Worm (Caenorhabditis elegans): Measurements from ENCODE around the gene T08D10.5.

The T08D10.5 gene

ce11 chrX:11992778-11993177 lies 35.4 kb downstream of the T08D10.5 start:
- TF ChIP-seq nfya-1 (tag; optimal IDR thresholded peaks at IDR 0.05; ENCODE audit: insufficient read depth) (peak; percentile 47), ceh-28 (tag; optimal IDR thresholded peaks at IDR 0.05) (no peak)

ce11 chrX:11993327-11993726 lies 36.0 kb downstream of the T08D10.5 start:
- TF ChIP-seq ztf-4 (tag; optimal IDR thresholded peaks at IDR 0.05) (no peak), elt-2 (tag; optimal IDR thresholded peaks at IDR 0.05) (peak; percentile 12), tbx-2 (tag; optimal IDR thresholded peaks at IDR 0.05) (no peak)

DNA sequence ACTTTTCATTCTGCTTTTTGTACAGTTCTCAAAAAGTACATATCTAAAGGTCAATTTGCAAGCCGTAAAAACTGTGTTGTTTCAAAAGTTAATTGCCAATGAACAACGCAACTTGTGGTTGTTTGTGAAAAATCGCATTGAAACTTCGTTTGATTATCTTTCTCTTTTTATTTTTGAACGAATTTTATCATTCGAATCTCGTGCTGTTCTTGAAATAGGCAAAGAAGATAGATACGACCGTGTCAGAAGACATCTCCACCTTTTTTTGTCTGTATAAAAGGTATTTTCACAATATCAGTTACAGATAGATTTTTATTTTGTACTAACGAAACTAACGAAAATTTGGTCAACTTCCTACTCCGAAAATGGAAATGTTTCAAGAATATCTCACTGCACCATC lies 37.1 kb downstream of the T08D10.5 start, which contains the start of gene C49F5.7:
Gene C49F5.7 (plus strand): TSS at position 301 of the 400 bp plus-strand sequence.
- no peak for TF ChIP-seq fkh-10 (GFP tag; optimal IDR thresholded peaks at IDR 0.05)
- no peak for TF ChIP-seq fkh-2 (tag; optimal IDR thresholded peaks at IDR 0.05)
- TF ChIP-seq nhr-11 (tag; optimal IDR thresholded peaks at IDR 0.05), result no peak
- TF ChIP-seq aly-2 (tag; optimal IDR thresholded peaks at IDR 0.05), result no peak
- TF ChIP-seq nhr-12 (tag; optimal IDR thresholded peaks at IDR 0.05), result no peak
- no peak for TF ChIP-seq nhr-25 (tag; optimal IDR thresholded peaks at IDR 0.05)

DNA sequence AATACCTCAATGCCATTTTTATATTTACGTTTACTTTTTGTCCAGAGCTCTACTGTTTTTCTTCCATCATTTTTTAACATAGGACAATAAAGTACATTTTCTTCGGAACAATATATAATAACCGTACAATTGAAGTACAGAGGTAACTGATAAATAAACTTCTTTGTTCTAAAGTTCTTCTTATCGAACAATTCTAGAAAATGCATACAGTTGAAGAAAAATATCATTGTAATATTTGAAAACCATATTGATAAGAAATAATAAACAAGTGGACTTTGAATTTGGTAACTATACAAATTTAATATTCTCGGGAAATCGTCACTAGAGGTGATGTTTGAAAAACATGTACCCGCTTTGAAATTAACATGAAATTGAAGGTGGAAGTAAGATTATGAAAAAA lies 39.3 kb downstream of the T08D10.5 start:
- no peak for TF ChIP-seq eor-1 (tag; optimal IDR thresholded peaks at IDR 0.05)
- no peak for TF ChIP-seq ceh-28 (tag; optimal IDR thresholded peaks at IDR 0.05)
- TF ChIP-seq fos-1 (tag; optimal IDR thresholded peaks at IDR 0.05), result no peak
- TF ChIP-seq nhr-23 (tag; optimal IDR thresholded peaks at IDR 0.05), result no peak
- TF ChIP-seq elt-3 (tag; optimal IDR thresholded peaks at IDR 0.05), result no peak
- no peak for TF ChIP-seq nhr-237 (tag; optimal IDR thresholded peaks at IDR 0.05)
- TF ChIP-seq elt-2 (tag; optimal IDR thresholded peaks at IDR 0.05), result peak; percentile 32
- TF ChIP-seq nhr-76 (tag; optimal IDR thresholded peaks at IDR 0.05), result no peak
- no peak for TF ChIP-seq daf-12 (tag; optimal IDR thresholded peaks at IDR 0.05)
- TF ChIP-seq nhr-25 (tag; optimal IDR thresholded peaks at IDR 0.05), result no peak
- TF ChIP-seq pha-4 (tag; optimal IDR thresholded peaks at IDR 0.05), result peak; percentile 42
- peak; percentile 66 for TF ChIP-seq pqm-1 (tag; optimal IDR thresholded peaks at IDR 0.05)

- no peak for TF ChIP-seq ceh-9 (tag; optimal IDR thresholded peaks at IDR 0.05)
- TF ChIP-seq ama-1 (optimal IDR thresholded peaks at IDR 0.05), result no peak
- TF ChIP-seq pqm-1 (tag; optimal IDR thresholded peaks at IDR 0.05), result peak; percentile 36
- TF ChIP-seq fkh-10 (GFP tag; optimal IDR thresholded peaks at IDR 0.05), result no peak
- TF ChIP-seq nhr-76 (tag; optimal IDR thresholded peaks at IDR 0.05), result no peak
- no peak for TF ChIP-seq ztf-4 (tag; optimal IDR thresholded peaks at IDR 0.05)
- TF ChIP-seq nhr-28 (tag; optimal IDR thresholded peaks at IDR 0.05), result no peak
- TF ChIP-seq ceh-28 (tag; optimal IDR thresholded peaks at IDR 0.05), result no peak
- TF ChIP-seq aly-2 (tag; optimal IDR thresholded peaks at IDR 0.05), result no peak
- TF ChIP-seq lin-39 (tag; optimal IDR thresholded peaks at IDR 0.05), result no peak
- no peak for TF ChIP-seq hmg-11 (tag; optimal IDR thresholded peaks at IDR 0.05)
- peak; percentile 45 for TF ChIP-seq elt-2 (tag; optimal IDR thresholded peaks at IDR 0.05)
- TF ChIP-seq nhr-67 (tag; optimal IDR thresholded peaks at IDR 0.05), result no peak
- no peak for TF ChIP-seq elt-3 (tag; optimal IDR thresholded peaks at IDR 0.05)
- TF ChIP-seq elt-1 (tag; optimal IDR thresholded peaks at IDR 0.05), result no peak
- TF ChIP-seq snpc-4 (tag; optimal IDR thresholded peaks at IDR 0.05), result no peak
Observed at ce11 chrX:11999573-11999972, 42.2 kb downstream of the T08D10.5 start.

ce11 chrX:12001600-12001999 lies 44.3 kb downstream of the T08D10.5 start:
- TF ChIP-seq elt-2 (tag; optimal IDR thresholded peaks at IDR 0.05) (peak; percentile 67), ceh-9 (tag; optimal IDR thresholded peaks at IDR 0.05) (no peak), pqm-1 (tag; optimal IDR thresholded peaks at IDR 0.05) (peak; percentile 2), egl-5 (tag; optimal IDR thresholded peaks at IDR 0.05) (no peak)

DNA sequence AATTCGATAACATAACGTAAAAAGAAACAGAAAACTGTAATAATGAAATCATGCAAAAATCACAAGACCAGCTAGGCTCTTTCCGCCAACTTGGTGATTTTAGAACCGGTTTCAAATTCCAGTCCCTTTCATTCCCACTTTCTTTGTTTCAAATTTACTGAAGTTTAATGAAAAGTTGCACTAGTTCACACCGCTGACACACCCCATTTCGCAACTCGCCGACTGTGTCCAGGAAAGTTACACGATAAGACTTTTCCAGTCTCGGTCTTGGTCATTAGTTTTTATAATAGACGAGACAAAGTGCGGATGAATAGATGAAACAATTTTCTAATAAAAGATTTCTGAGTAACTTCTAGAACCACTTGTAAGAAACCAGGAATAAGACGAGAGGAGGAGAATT lies 46.6 kb downstream of the T08D10.5 start:
- TF ChIP-seq nhr-28 (tag; optimal IDR thresholded peaks at IDR 0.05) (no peak), elt-2 (tag; optimal IDR thresholded peaks at IDR 0.05) (peak; percentile 35), pqm-1 (tag; optimal IDR thresholded peaks at IDR 0.05) (peak; percentile 2)

Measured in whole organism, L3 larva.